Fruit fly (Drosophila melanogaster): ENCODE measurements around the gene sr.

The sr gene

DNA sequence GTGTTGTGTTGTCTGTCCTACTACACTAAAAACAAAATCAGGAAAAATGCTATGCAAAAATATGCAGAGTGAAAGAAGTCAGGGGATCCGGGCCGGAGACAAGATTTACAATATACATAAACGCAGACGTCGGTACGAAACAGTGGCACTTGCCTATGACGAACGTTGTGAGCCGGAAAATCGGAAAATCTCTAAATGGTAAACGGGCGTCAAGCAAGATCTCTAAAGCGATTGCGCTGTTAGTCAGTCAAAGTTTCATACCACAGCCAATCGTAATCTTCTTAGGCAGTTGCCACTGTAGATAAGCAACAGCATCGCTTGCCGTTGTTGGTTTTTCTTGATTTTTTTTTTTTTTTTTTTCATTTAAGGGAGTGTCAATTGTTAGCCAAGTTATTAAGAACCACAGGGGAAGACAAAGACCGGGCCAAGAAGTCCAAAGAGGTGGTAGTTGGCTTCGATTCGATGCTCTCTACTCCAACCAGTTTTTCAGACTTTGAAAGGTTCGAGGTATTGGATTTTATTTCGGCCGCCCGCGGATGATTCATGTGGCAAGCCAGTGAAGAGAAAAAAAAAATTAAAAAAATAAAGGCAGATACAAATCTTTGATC, 34.5 kb downstream of the sr start:
- TF ChIP-seq cyc (GFP tag; optimal IDR thresholded peaks at IDR 0.05) (peak; percentile 90), CG32006 (GFP tag; optimal IDR thresholded peaks at IDR 0.05) (peak; percentile 77), CG11762 (GFP tag; optimal IDR thresholded peaks at IDR 0.05; ENCODE audit: insufficient read depth) (peak; percentile 64), CG6276 (GFP tag; optimal IDR thresholded peaks at IDR 0.05) (peak; percentile 70), CG3032 (tag; optimal IDR thresholded peaks at IDR 0.05) (peak; percentile 91), CG6163 (GFP tag; IDR thresholded peaks at IDR 0.05) (peak; percentile 94), CG9139 (GFP tag; optimal IDR thresholded peaks at IDR 0.05) (peak; percentile 67), Sox102F (GFP tag; optimal IDR thresholded peaks at IDR 0.05) (peak; percentile 62), achi (GFP tag; optimal IDR thresholded peaks at IDR 0.05) (peak; percentile 82), CG8319 (GFP tag; optimal IDR thresholded peaks at IDR 0.05) (peak; percentile 89), Hr38 (GFP tag; optimal IDR thresholded peaks at IDR 0.05) (peak; percentile 9), Hr39 (GFP tag; optimal IDR thresholded peaks at IDR 0.05) (peak; percentile 87), CG6854 (GFP tag; optimal IDR thresholded peaks at IDR 0.05) (no peak), Lpt (GFP tag; optimal IDR thresholded peaks at IDR 0.05) (peak; percentile 67), CG7368 (GFP tag; optimal IDR thresholded peaks at IDR 0.05) (peak; percentile 85), CG10631 (GFP tag; optimal IDR thresholded peaks at IDR 0.05) (peak; percentile 84), ss (GFP tag; optimal IDR thresholded peaks at IDR 0.05) (peak; percentile 76 to 94), CG11294 (GFP tag; IDR thresholded peaks at IDR 0.05) (peak; percentile 83), Eip93F (GFP tag; optimal IDR thresholded peaks at IDR 0.05) (peak; percentile 65), CG3919 (GFP tag; optimal IDR thresholded peaks at IDR 0.05) (peak; percentile 86), fkh (GFP tag; optimal IDR thresholded peaks at IDR 0.05) (no peak), acj6 (GFP tag; optimal IDR thresholded peaks at IDR 0.05) (peak; percentile 82), esn (GFP tag; optimal IDR thresholded peaks at IDR 0.05) (peak; percentile 84), CG11902 (GFP tag; optimal IDR thresholded peaks at IDR 0.05) (peak; percentile 82), CG10669 (GFP tag; optimal IDR thresholded peaks at IDR 0.05) (peak; percentile 78), Ets21C (GFP tag; optimal IDR thresholded peaks at IDR 0.05) (peak; percentile 72), CG34406 (GFP tag; optimal IDR thresholded peaks at IDR 0.05) (peak; percentile 73), CG8632 (GFP tag; optimal IDR thresholded peaks at IDR 0.05) (peak; percentile 66), Eip78C (GFP tag) (peak; percentile 97), dac (GFP tag; optimal IDR thresholded peaks at IDR 0.05) (peak; percentile 51), svp (GFP tag) (peak; percentile 90), spab (GFP tag; optimal IDR thresholded peaks at IDR 0.05) (peak; percentile 91), dsx (GFP tag; optimal IDR thresholded peaks at IDR 0.05; ENCODE audit: poor library complexity, severe bottlenecking) (peak; percentile 90), CG4318 (GFP tag; optimal IDR thresholded peaks at IDR 0.05) (peak; percentile 64), Hr4 (GFP tag; optimal IDR thresholded peaks at IDR 0.05) (peak; percentile 81), vri (GFP tag; optimal IDR thresholded peaks at IDR 0.05) (peak; percentile 52), Sox15 (GFP tag; optimal IDR thresholded peaks at IDR 0.05) (peak; percentile 75), lz (GFP tag; optimal IDR thresholded peaks at IDR 0.05) (peak; percentile 80), OdsH (GFP tag; optimal IDR thresholded peaks at IDR 0.05) (peak; percentile 86), Sox14 (GFP tag; optimal IDR thresholded peaks at IDR 0.05) (peak; percentile 85), Eip75B (GFP tag; optimal IDR thresholded peaks at IDR 0.05) (peak; percentile 82), Smox (GFP tag; optimal IDR thresholded peaks at IDR 0.05) (peak; percentile 75), net (GFP tag; optimal IDR thresholded peaks at IDR 0.05) (peak; percentile 64), fd59A (GFP tag; optimal IDR thresholded peaks at IDR 0.05) (peak; percentile 77), pdm3 (GFP tag; optimal IDR thresholded peaks at IDR 0.05) (peak; percentile 80), salr (GFP tag; optimal IDR thresholded peaks at IDR 0.05) (peak; percentile 54 to 73), Blimp-1 (GFP tag; optimal IDR thresholded peaks at IDR 0.05) (peak; percentile 15), CG8119 (GFP tag; IDR thresholded peaks at IDR 0.05) (peak; percentile 82), Met (GFP tag; optimal IDR thresholded peaks at IDR 0.05) (peak; percentile 83), CG31627 (GFP tag; optimal IDR thresholded peaks at IDR 0.05) (peak; percentile 88), Ets96B (tag; optimal IDR thresholded peaks at IDR 0.05) (peak; percentile 78)

Measured in whole organism, prepupa.